Worm (Caenorhabditis elegans): ENCODE data around the gene ZK673.2.

DNA sequence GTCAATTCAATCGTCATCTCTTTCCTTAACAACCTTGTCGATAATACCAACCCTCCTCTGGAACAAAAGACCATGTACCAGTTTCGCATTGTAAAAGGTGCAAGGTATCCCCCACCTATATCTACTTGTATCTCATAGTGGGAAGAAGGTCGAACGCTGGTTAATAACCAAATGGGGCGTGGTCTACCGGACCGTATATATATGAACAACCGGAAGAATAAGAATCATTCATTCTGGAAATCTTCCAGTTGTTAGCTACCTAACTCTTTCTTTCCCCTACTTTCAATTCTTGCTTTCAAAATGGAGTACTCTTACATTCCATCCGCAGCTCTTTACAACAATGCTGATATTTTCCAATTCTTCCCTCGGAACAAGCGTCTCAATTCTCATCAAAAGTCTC is 13.1 kb downstream of the ZK673.2 start, which contains the start of gene ZK673.5:
- TF ChIP-seq sea-1 (GFP tag; conservative IDR thresholded peaks at IDR 0.05) = no peak
- TF ChIP-seq ama-1 (optimal IDR thresholded peaks at IDR 0.05) = no peak
